Fruit fly (Drosophila melanogaster) whole organism, embryonic: ENCODE results near the gene CG15818.

Experiments
- Awh ChIP-seq: fragments of 200-800 bp; sonication (Bioruptor generic); IDR thresholded peaks from 2 replicates; pipeline ENCODE4, ENCODE4 v1.3.6; 2022; ENCODE audit warnings: missing biosample characterization, missing genetic modification characterization
- CG1024 ChIP-seq: fragments of 200-800 bp; sonication (Bioruptor generic); IDR thresholded peaks from 2 replicates; pipeline ENCODE4 v1.3.6; 2022; ENCODE audit warnings: missing biosample characterization, missing genetic modification characterization
- CG10543 ChIP-seq: fragments of 200-800 bp; sonication (Bioruptor generic); optimal IDR thresholded peaks from 3 replicates; lab custom pipeline; 2017; ENCODE audit warnings: missing biosample characterization, mild to moderate bottlenecking, missing genetic modification characterization, moderate library complexity
- CG12104 ChIP-seq: fragments of 200-800 bp; sonication (Bioruptor generic); optimal IDR thresholded peaks from 3 replicates; lab custom pipeline; 2016; ENCODE audit warnings: missing biosample characterization, missing genetic modification characterization
- CG12769 ChIP-seq: fragments of 200-800 bp; sonication (Bioruptor generic); optimal IDR thresholded peaks from 2 replicates; lab custom pipeline; 2019; ENCODE audit warnings: missing biosample characterization, mild to moderate bottlenecking, missing genetic modification characterization, moderate library complexity
- CG13296 ChIP-seq: fragments of 200-800 bp; sonication (Bioruptor generic); optimal IDR thresholded peaks from 3 replicates; lab custom pipeline; 2018; ENCODE audit warnings: missing biosample characterization, mild to moderate bottlenecking, missing genetic modification characterization
- CG14965 ChIP-seq: fragments of 200-800 bp; sonication (Bioruptor generic); optimal IDR thresholded peaks from 2 replicates; lab custom pipeline; 2016; ENCODE audit warnings: missing biosample characterization, missing genetic modification characterization, borderline replicate concordance
- CG15696 ChIP-seq: fragments of 200-800 bp; sonication (Bioruptor generic); optimal IDR thresholded peaks from 2 replicates; lab custom pipeline; 2019; ENCODE audit warnings: missing biosample characterization, mild to moderate bottlenecking, missing genetic modification characterization, moderate library complexity
- CG16779 ChIP-seq: fragments of 200-800 bp; sonication (Bioruptor generic); IDR thresholded peaks from 2 replicates; pipeline ENCODE4 v1.3.6; 2022; ENCODE audit warnings: missing biosample characterization, missing genetic modification characterization
- CG17328 ChIP-seq: fragments of 200-800 bp; sonication (Bioruptor generic); IDR thresholded peaks from 2 replicates; pipeline ENCODE4 v1.3.6; 2022; ENCODE audit warnings: missing biosample characterization, missing genetic modification characterization
- CG2202 ChIP-seq: fragments of 200-800 bp; sonication (Bioruptor generic); optimal IDR thresholded peaks from 2 replicates; lab custom pipeline; 2018; ENCODE audit warnings: missing biosample characterization, mild to moderate bottlenecking, missing genetic modification characterization
- CG31224 ChIP-seq: fragments of 200-800 bp; sonication (Bioruptor generic); IDR thresholded peaks from 2 replicates; pipeline ENCODE4 v1.3.6; 2022; ENCODE audit warnings: missing biosample characterization, missing genetic modification characterization
- CG32532 ChIP-seq: fragments of 200-800 bp; sonication (Bioruptor generic); IDR thresholded peaks from 2 replicates; pipeline ENCODE4 v1.3.6; 2022; ENCODE audit warnings: missing biosample characterization, missing genetic modification characterization
- CG34376 ChIP-seq: fragments of 200-800 bp; sonication (Bioruptor generic); optimal IDR thresholded peaks from 2 replicates; lab custom pipeline; 2018; ENCODE audit warnings: missing biosample characterization, mild to moderate bottlenecking, missing genetic modification characterization
- CG4617 ChIP-seq: fragments of 200-800 bp; sonication (Bioruptor generic); optimal IDR thresholded peaks from 3 replicates; lab custom pipeline; 2016; ENCODE audit warnings: missing biosample characterization, missing genetic modification characterization, borderline replicate concordance
- CG6683 ChIP-seq: fragments of 200-800 bp; sonication (Bioruptor generic); optimal IDR thresholded peaks from 2 replicates; lab custom pipeline; 2017; ENCODE audit warnings: missing biosample characterization, mild to moderate bottlenecking, missing genetic modification characterization, missing genetic modification reagents
- CG6854 ChIP-seq: fragments of 200-800 bp; sonication (Bioruptor generic); optimal IDR thresholded peaks from 3 replicates; lab custom pipeline; 2017; ENCODE audit warnings: missing biosample characterization, mild to moderate bottlenecking, missing genetic modification characterization
- CG8359 ChIP-seq: fragments of 200-800 bp; sonication (Bioruptor generic); optimal IDR thresholded peaks from 2 replicates; lab custom pipeline; 2017; ENCODE audit warnings: missing biosample characterization, mild to moderate bottlenecking, missing genetic modification characterization, borderline replicate concordance
- CG8478 ChIP-seq: fragments of >200 bp; optimal IDR thresholded peaks from 2 replicates; lab custom pipeline; 2018
- CG9797 ChIP-seq: fragments of 200-800 bp; sonication (Bioruptor generic); optimal IDR thresholded peaks from 3 replicates; lab custom pipeline; 2018; ENCODE audit warnings: missing biosample characterization, mild to moderate bottlenecking, missing genetic modification characterization
- Dbx ChIP-seq: fragments of 200-800 bp; sonication (Bioruptor generic); IDR thresholded peaks from 3 replicates; pipeline ENCODE4 v1.3.6; 2022; ENCODE audit warnings: missing biosample characterization, missing genetic modification characterization
- H15 ChIP-seq: fragments of 200-800 bp; sonication (Bioruptor generic); IDR thresholded peaks from 3 replicates; pipeline ENCODE4 v1.3.6; 2022; ENCODE audit warnings: missing biosample characterization, missing genetic modification characterization
- HHEX ChIP-seq: fragments of 200-800 bp; sonication (Bioruptor generic); optimal IDR thresholded peaks from 3 replicates; lab custom pipeline; 2017; ENCODE audit warnings: missing biosample characterization, mild to moderate bottlenecking, missing genetic modification characterization, missing genetic modification reagents
- MESR4 ChIP-seq: fragments of 200-800 bp; sonication (Bioruptor generic); optimal IDR thresholded peaks from 2 replicates; lab custom pipeline; 2018; ENCODE audit warnings: missing biosample characterization, mild to moderate bottlenecking, missing genetic modification characterization, moderate library complexity
- Med ChIP-seq: fragments of 200-800 bp; sonication (Bioruptor generic); peaks from one replicate; lab custom pipeline; 2016; ENCODE audit warnings: missing biosample characterization, missing genetic modification characterization, mild to moderate bottlenecking, inconsistent platforms, moderate library complexity
- PHDP ChIP-seq: fragments of 200-800 bp; sonication (Bioruptor generic); optimal IDR thresholded peaks from 3 replicates; lab custom pipeline; 2018; ENCODE audit warnings: missing biosample characterization, mild to moderate bottlenecking, missing genetic modification characterization, moderate library complexity
- Poxn ChIP-seq: fragments of 200-800 bp; sonication (Bioruptor generic); IDR thresholded peaks from 2 replicates; pipeline ENCODE4 v1.3.6; 2022; ENCODE audit warnings: missing biosample characterization, missing genetic modification characterization
- Rfx ChIP-seq: fragments of 200-800 bp; sonication (Bioruptor generic); IDR thresholded peaks from 2 replicates; pipeline ENCODE4 v1.3.6; 2022; ENCODE audit warnings: missing biosample characterization, missing genetic modification characterization
- TFAM ChIP-seq: fragments of 200-800 bp; sonication (Bioruptor generic); optimal IDR thresholded peaks from 2 replicates; lab custom pipeline; 2017; ENCODE audit warnings: missing biosample characterization, missing genetic modification characterization, inconsistent platforms
- YL-1 ChIP-seq: fragments of 200-800 bp; sonication (Bioruptor generic); optimal IDR thresholded peaks from 3 replicates; lab custom pipeline; 2017; ENCODE audit warnings: missing biosample characterization, mild to moderate bottlenecking, missing genetic modification characterization
- bbx ChIP-seq: fragments of 200-800 bp; sonication (Bioruptor generic); IDR thresholded peaks from 2 replicates; pipeline ENCODE4 v1.3.6; 2022; ENCODE audit warnings: missing biosample characterization, missing genetic modification characterization; ENCODE audit not compliant: partially characterized antibody
- bigmax ChIP-seq: fragments of 200-800 bp; sonication (Bioruptor generic); optimal IDR thresholded peaks from 2 replicates; lab custom pipeline; 2018; ENCODE audit warnings: missing biosample characterization, mild to moderate bottlenecking, missing genetic modification characterization
- chinmo ChIP-seq: fragments of 200-800 bp; sonication (Bioruptor generic); IDR thresholded peaks from 4 replicates; pipeline ENCODE4 v1.3.6; 2022; ENCODE audit warnings: missing biosample characterization, missing genetic modification characterization; ENCODE audit not compliant: partially characterized antibody
- ci ChIP-seq: fragments of 200-800 bp; sonication (Bioruptor generic); IDR thresholded peaks from 3 replicates; pipeline ENCODE4 v1.3.6; 2022; ENCODE audit warnings: missing biosample characterization, missing genetic modification characterization
- crp ChIP-seq, 2 experiments: fragments of 200-800 bp; sonication (Bioruptor generic); optimal IDR thresholded peaks; 2 replicates in 1 of 2; 3 replicates in 1 of 2; lab custom pipeline; 2017; ENCODE audit warnings: missing biosample characterization in 2 of 2, missing genetic modification characterization in 2 of 2, mild to moderate bottlenecking in 1 of 2, moderate library complexity in 1 of 2
- cwo ChIP-seq: fragments of 200-800 bp; sonication (Bioruptor generic); optimal IDR thresholded peaks from 3 replicates; lab custom pipeline; 2017; ENCODE audit warnings: missing biosample characterization, missing genetic modification characterization, mild to moderate bottlenecking, moderate library complexity, missing genetic modification reagents
- ftz-f1 ChIP-seq: fragments of 200-800 bp; sonication (Bioruptor generic); optimal IDR thresholded peaks from 2 replicates; lab custom pipeline; 2016; ENCODE audit warnings: missing biosample characterization, missing genetic modification characterization
- gfzf ChIP-seq: fragments of 200-800 bp; sonication (Bioruptor generic); optimal IDR thresholded peaks from 2 replicates; lab custom pipeline; 2016; ENCODE audit warnings: missing biosample characterization, mild to moderate bottlenecking, missing genetic modification characterization, moderate library complexity
- hth ChIP-seq: fragments of >200 bp; optimal IDR thresholded peaks from 2 replicates; lab custom pipeline; 2017; ENCODE audit warnings: inconsistent platforms
- inv ChIP-seq: fragments of 200-800 bp; sonication (Bioruptor generic); IDR thresholded peaks from 2 replicates; pipeline ENCODE4 v1.3.6; 2022; ENCODE audit warnings: missing biosample characterization, missing genetic modification characterization; ENCODE audit not compliant: partially characterized antibody
- kni ChIP-seq: fragments of 200-800 bp; sonication (Bioruptor generic); optimal IDR thresholded peaks from 3 replicates; lab custom pipeline; 2017; ENCODE audit warnings: mild to moderate bottlenecking, missing biosample characterization, missing genetic modification reagents, missing genetic modification characterization
- nerfin-2 ChIP-seq: fragments of 200-800 bp; sonication (Bioruptor generic); IDR thresholded peaks from 2 replicates; pipeline ENCODE4 v1.3.6; 2022; ENCODE audit warnings: missing biosample characterization, missing genetic modification characterization; ENCODE audit not compliant: partially characterized antibody
- nom ChIP-seq: fragments of 200-800 bp; sonication (Bioruptor generic); optimal IDR thresholded peaks from 2 replicates; lab custom pipeline; 2017; ENCODE audit warnings: missing biosample characterization, missing genetic modification characterization, mild to moderate bottlenecking, moderate library complexity, missing genetic modification reagents
- pfk ChIP-seq: fragments of 200-800 bp; sonication (Bioruptor generic); optimal IDR thresholded peaks from 2 replicates; lab custom pipeline; 2018; ENCODE audit warnings: missing biosample characterization, mild to moderate bottlenecking, missing genetic modification characterization, moderate library complexity
- pho ChIP-seq: fragments of 200-800 bp; sonication (Bioruptor generic); optimal IDR thresholded peaks from 2 replicates; lab custom pipeline; 2016; ENCODE audit warnings: missing biosample characterization, missing genetic modification characterization
- psq ChIP-seq: fragments of 200-800 bp; sonication (Bioruptor generic); optimal IDR thresholded peaks from 2 replicates; lab custom pipeline; 2017; ENCODE audit warnings: missing biosample characterization, missing genetic modification characterization
- sd ChIP-seq: fragments of 200-800 bp; sonication (Bioruptor generic); optimal IDR thresholded peaks from 3 replicates; lab custom pipeline; 2018; ENCODE audit warnings: missing biosample characterization, mild to moderate bottlenecking, missing genetic modification characterization, moderate library complexity
- sug ChIP-seq: fragments of 200-800 bp; optimal IDR thresholded peaks from 2 replicates; lab custom pipeline; 2019; ENCODE audit warnings: missing biosample characterization, mild to moderate bottlenecking, missing genetic modification characterization, moderate library complexity

CG15818 gene

dm6 chr2L:7427067-7427785, 16.5 kb downstream of the CG15818 start (continued):
- TF ChIP-seq CG1024 (no peak), CG16779 (GFP tag; lab: Robert Waterston, UW) (no peak), PHDP (peak; percentile 13), Poxn (GFP tag; lab: Robert Waterston, UW) (no peak), pho (GFP tag; lab: Kevin White, UChicago) (no peak), chinmo (GFP tag; lab: Robert Waterston, UW) (no peak), CG9797 (no peak), CG4617 (peak; percentile 21), pfk (GFP tag; lab: Kevin White, UChicago) (peak; percentile 35), MESR4 (GFP tag; lab: Kevin White, UChicago) (peak; percentile 65), CG31224 (GFP tag; lab: Robert Waterston, UW) (no peak), CG15696 (tag; lab: Kevin White, UChicago) (no peak), sd (peak; percentile 86), psq (GFP tag; lab: Kevin White, UChicago) (no peak), CG13296 (GFP tag; lab: Kevin White, UChicago) (no peak), cwo (peak; percentile 75), CG2202 (tag; lab: Kevin White, UChicago) (no peak), CG12769 (tag; lab: Kevin White, UChicago) (peak; percentile 81), CG10543 (GFP tag; lab: Kevin White, UChicago) (peak; percentile 61), YL-1 (peak; percentile 29), ci (peak; percentile 48; the same call in 2 of the 3 replicates), hth (lab: Kevin White, UChicago) (no peak), bigmax (GFP tag; lab: Kevin White, UChicago) (peak; percentile 89), gfzf (GFP tag; lab: Kevin White, UChicago) (no peak), ftz-f1 (GFP tag; lab: Kevin White, UChicago) (peak; percentile 87), crp (GFP tag; optimal IDR thresholded peaks at IDR 0.05; lab: Kevin White, UChicago) (peak in 1 of 2 experiments; percentile 29), kni (GFP tag; lab: Kevin White, UChicago) (peak; percentile 33), CG8478 (lab: Kevin White, UChicago) (no peak), Awh (GFP tag; lab: Robert Waterston, UW) (no peak), Rfx (GFP tag; lab: Robert Waterston, UW) (no peak), Dbx (0 out of 3 replicates have a peak, but pooled peaks have one; percentile 7), Med (peak; percentile 72), CG12104 (GFP tag; lab: Kevin White, UChicago) (no peak), CG32532 (GFP tag; lab: Robert Waterston, UW) (no peak), CG6854 (GFP tag; lab: Kevin White, UChicago) (peak; percentile 0), sug (tag; lab: Kevin White, UChicago) (peak; percentile 65), nom (GFP tag; lab: Kevin White, UChicago) (no peak), HHEX (GFP tag; lab: Kevin White, UChicago) (no peak), TFAM (GFP tag; lab: Kevin White, UChicago) (no peak), CG14965 (GFP tag; lab: Kevin White, UChicago) (no peak), CG8359 (GFP tag; lab: Kevin White, UChicago) (peak; percentile 19), nerfin-2 (no peak), CG6683 (GFP tag; lab: Kevin White, UChicago) (no peak), bbx (GFP tag; lab: Robert Waterston, UW) (0 out of 2 replicates have a peak, but pooled peaks have one; percentile 7), H15 (no peak), inv (GFP tag; lab: Robert Waterston, UW) (peak; percentile 7; the same call in 1 of the 2 replicates), CG17328 (0 out of 2 replicates have a peak, but pooled peaks have one; percentile 4), CG34376 (GFP tag; lab: Kevin White, UChicago) (peak; percentile 85)
